Worm (Caenorhabditis elegans) whole organism, midembryonic: ENCODE measurements around the gene pccb-1.

Experiments
- T22C8.4 ChIP-seq: fragments of 200-800 bp; sonication (Bioruptor generic); IDR thresholded peaks from 2 replicates; pipeline ENCODE4 v1.3.6; 2022; ENCODE audit warnings: missing genetic modification characterization, missing compliant biosample characterization
- cog-1 ChIP-seq: sonication (generic microtip); optimal IDR thresholded peaks from 2 replicates; lab custom pipeline; 2016; ENCODE audit warnings: missing genetic modification characterization, missing compliant biosample characterization
- flt-1 ChIP-seq: fragments of 200-800 bp; sonication (Bioruptor generic); IDR thresholded peaks from 2 replicates; pipeline ENCODE4 v1.3.6; 2022; ENCODE audit warnings: missing genetic modification characterization, missing compliant biosample characterization
- klf-2 ChIP-seq: fragments of 200-800 bp; sonication (Bioruptor generic); conservative IDR thresholded peaks from 2 replicates; pipeline ENCODE4 v1.3.6; 2022; ENCODE audit warnings: missing genetic modification reagents, missing genetic modification characterization, missing compliant biosample characterization
- med-1 ChIP-seq: sonication (generic microtip); optimal IDR thresholded peaks from 2 replicates; lab custom pipeline; 2017; ENCODE audit warnings: missing genetic modification characterization, mild to moderate bottlenecking, missing compliant biosample characterization, antibody characterized with exemption, missing genetic modification reagents; ENCODE audit not compliant: insufficient read depth
- ztf-23 ChIP-seq: fragments of 200-800 bp; sonication (Bioruptor generic); IDR thresholded peaks from 2 replicates; pipeline ENCODE4 v1.3.6; 2022; ENCODE audit warnings: missing genetic modification reagents, missing genetic modification characterization, missing compliant biosample characterization

- TF ChIP-seq klf-2 (GFP tag; lab: Robert Waterston, UW) = no peak
- TF ChIP-seq ztf-23 (GFP tag; lab: Robert Waterston, UW) = no peak
- no peak for TF ChIP-seq cog-1 (tag; lab: Kevin White, UChicago)
- no peak for TF ChIP-seq T22C8.4
- TF ChIP-seq flt-1 (GFP tag; lab: Robert Waterston, UW) = no peak
- TF ChIP-seq med-1 = no peak
Measured at ce11 chrX:3049233-3049632, 40.1 kb upstream of the pccb-1 start.
